Fruit fly (Drosophila melanogaster): ENCODE data around the gene Cul3.

Gene Cul3

dm6 chr2L:15271336-15271735 lies 488 bp downstream of the Cul3 start:
- TF ChIP-seq foxo (GFP tag; optimal IDR thresholded peaks at IDR 0.05) (no peak), OdsH (GFP tag; optimal IDR thresholded peaks at IDR 0.05) (no peak), usp (GFP tag; optimal IDR thresholded peaks at IDR 0.05) (no peak), N (GFP tag; optimal IDR thresholded peaks at IDR 0.05) (no peak), Dfd (GFP tag; optimal IDR thresholded peaks at IDR 0.05) (no peak), dl (GFP tag; optimal IDR thresholded peaks at IDR 0.05; ENCODE audit: insufficient read depth in 1 of 2, partially characterized antibody in 2 of 2) (no peak), lola (GFP tag; optimal IDR thresholded peaks at IDR 0.05) (no peak), fru (GFP tag; optimal IDR thresholded peaks at IDR 0.05) (no peak)

- TF ChIP-seq Rel (GFP tag; optimal IDR thresholded peaks at IDR 0.05), result peak; percentile 1
- TF ChIP-seq Rel (tag; optimal IDR thresholded peaks at IDR 0.05), result peak; percentile 66
- peak; percentile 95 to 98 for TF ChIP-seq dl (GFP tag; optimal IDR thresholded peaks at IDR 0.05; ENCODE audit: insufficient read depth in 1 of 2, partially characterized antibody in 2 of 2)
- peak; percentile 54 for TF ChIP-seq fru (GFP tag; optimal IDR thresholded peaks at IDR 0.05)
- peak; percentile 66 for TF ChIP-seq rgr (GFP tag; optimal IDR thresholded peaks at IDR 0.05)
- no peak for TF ChIP-seq CrebA (GFP tag; optimal IDR thresholded peaks at IDR 0.05; ENCODE audit: borderline replicate concordance)
- TF ChIP-seq Dif (GFP tag; optimal IDR thresholded peaks at IDR 0.05; ENCODE audit: partially characterized antibody), result peak; percentile 99
- TF ChIP-seq HLH106 (tag; optimal IDR thresholded peaks at IDR 0.05), result no peak
- no peak for TF ChIP-seq dsf (GFP tag; optimal IDR thresholded peaks at IDR 0.05; ENCODE audit: borderline replicate concordance)
- TF ChIP-seq Jra (GFP tag; optimal IDR thresholded peaks at IDR 0.05), result no peak
- TF ChIP-seq GATAd (GFP tag; optimal IDR thresholded peaks at IDR 0.05), result peak; percentile 82
- TF ChIP-seq foxo (GFP tag; optimal IDR thresholded peaks at IDR 0.05), result peak; percentile 13 to 29
- no peak for TF ChIP-seq N (GFP tag; optimal IDR thresholded peaks at IDR 0.05)
- peak; percentile 55 for TF ChIP-seq br (GFP tag; optimal IDR thresholded peaks at IDR 0.05)
- TF ChIP-seq OdsH (GFP tag; optimal IDR thresholded peaks at IDR 0.05), result peak; percentile 38
- peak; percentile 89 for TF ChIP-seq Vsx2 (GFP tag; optimal IDR thresholded peaks at IDR 0.05; ENCODE audit: partially characterized antibody)
- no peak for TF ChIP-seq lola (GFP tag; optimal IDR thresholded peaks at IDR 0.05)
- TF ChIP-seq psq (GFP tag; optimal IDR thresholded peaks at IDR 0.05), result peak; percentile 30
- no peak for TF ChIP-seq CG9705 (GFP tag; optimal IDR thresholded peaks at IDR 0.05)
- no peak for TF ChIP-seq brk (GFP tag; optimal IDR thresholded peaks at IDR 0.05)
- TF ChIP-seq dmrt93B (GFP tag; optimal IDR thresholded peaks at IDR 0.05), result no peak
- TF ChIP-seq Sp1 (GFP tag; optimal IDR thresholded peaks at IDR 0.05), result peak; percentile 48
- peak; percentile 9 for TF ChIP-seq Mio (GFP tag; optimal IDR thresholded peaks at IDR 0.05)
- TF ChIP-seq jim (GFP tag; optimal IDR thresholded peaks at IDR 0.05), result peak; percentile 28
- TF ChIP-seq Hr83 (GFP tag; optimal IDR thresholded peaks at IDR 0.05; ENCODE audit: poor library complexity, severe bottlenecking), result peak; percentile 62
- TF ChIP-seq h (GFP tag; optimal IDR thresholded peaks at IDR 0.05), result peak; percentile 71
- no peak for TF ChIP-seq Hnf4 (GFP tag; optimal IDR thresholded peaks at IDR 0.05)
Measured at dm6 chr2L:15264483-15264987, 7.3 kb downstream of the Cul3 start, which contains the start of gene yuri. yuri (minus strand) TSS chr2L:15264692.

DNA sequence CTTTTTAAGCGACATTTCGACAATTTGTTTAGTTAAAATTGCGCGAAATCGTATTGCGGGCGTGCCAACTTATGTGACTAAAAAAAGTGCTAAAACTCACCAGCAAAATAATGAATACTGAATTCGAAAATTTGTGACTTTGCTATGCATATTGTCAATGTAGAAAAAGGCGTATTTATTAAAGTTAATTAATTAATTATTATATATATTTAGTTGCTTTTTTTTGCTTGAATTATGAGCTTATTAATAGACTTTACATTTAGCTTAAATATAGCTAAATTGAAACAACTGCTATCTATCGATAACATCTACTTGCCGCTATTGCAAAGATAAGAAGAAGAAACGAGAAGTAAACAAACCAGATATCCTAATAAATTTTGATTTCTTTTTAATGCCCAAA lies 15.6 kb downstream of the Cul3 start, which contains the start of the genes PolD3 and Uxt:
PolD3 (minus strand) TSS at position 56 of the 400 bp plus-strand sequence.
Uxt (plus strand) TSS at position 333 of the 400 bp plus-strand sequence.
- no peak for TF ChIP-seq dsf (GFP tag; optimal IDR thresholded peaks at IDR 0.05; ENCODE audit: borderline replicate concordance)
- peak; percentile 56 for TF ChIP-seq Myc (optimal IDR thresholded peaks at IDR 0.05)
- peak; percentile 13 for TF ChIP-seq woc (GFP tag; optimal IDR thresholded peaks at IDR 0.05)

- TF ChIP-seq Hr83 (GFP tag; optimal IDR thresholded peaks at IDR 0.05; ENCODE audit: poor library complexity, severe bottlenecking), result no peak
- no peak for TF ChIP-seq woc (GFP tag; optimal IDR thresholded peaks at IDR 0.05)
- TF ChIP-seq Sp1 (GFP tag; optimal IDR thresholded peaks at IDR 0.05), result no peak
- no peak for TF ChIP-seq Hnf4 (GFP tag; optimal IDR thresholded peaks at IDR 0.05)
- TF ChIP-seq br (GFP tag; optimal IDR thresholded peaks at IDR 0.05), result no peak
- peak; percentile 54 for TF ChIP-seq OdsH (GFP tag; optimal IDR thresholded peaks at IDR 0.05)
- TF ChIP-seq h (GFP tag; optimal IDR thresholded peaks at IDR 0.05), result no peak
- TF ChIP-seq CrebA (GFP tag; optimal IDR thresholded peaks at IDR 0.05; ENCODE audit: borderline replicate concordance), result no peak
- no peak for TF ChIP-seq dmrt93B (GFP tag; optimal IDR thresholded peaks at IDR 0.05)
- TF ChIP-seq brk (GFP tag; optimal IDR thresholded peaks at IDR 0.05), result no peak
- TF ChIP-seq foxo (GFP tag; optimal IDR thresholded peaks at IDR 0.05), result peak in 1 of 2 experiments; percentile 54
- TF ChIP-seq dsf (GFP tag; optimal IDR thresholded peaks at IDR 0.05; ENCODE audit: borderline replicate concordance), result no peak
- TF ChIP-seq HLH106 (tag; optimal IDR thresholded peaks at IDR 0.05), result peak; percentile 26
- no peak for TF ChIP-seq CG9705 (GFP tag; optimal IDR thresholded peaks at IDR 0.05)
- no peak for TF ChIP-seq Mio (GFP tag; optimal IDR thresholded peaks at IDR 0.05)
- peak; percentile 41 for TF ChIP-seq CG32264 (GFP tag; optimal IDR thresholded peaks at IDR 0.05)
- peak; percentile 42 for TF ChIP-seq ey (GFP tag; optimal IDR thresholded peaks at IDR 0.05)
- no peak for TF ChIP-seq dl (GFP tag; optimal IDR thresholded peaks at IDR 0.05; ENCODE audit: insufficient read depth in 1 of 2, partially characterized antibody in 2 of 2)
- peak; percentile 39 for TF ChIP-seq psq (GFP tag; optimal IDR thresholded peaks at IDR 0.05)
- TF ChIP-seq rgr (GFP tag; optimal IDR thresholded peaks at IDR 0.05), result peak; percentile 42
- TF ChIP-seq jim (GFP tag; optimal IDR thresholded peaks at IDR 0.05), result no peak
- TF ChIP-seq Myc (optimal IDR thresholded peaks at IDR 0.05), result no peak
- TF ChIP-seq tai (GFP tag; optimal IDR thresholded peaks at IDR 0.05), result no peak
- TF ChIP-seq Dif (GFP tag; optimal IDR thresholded peaks at IDR 0.05; ENCODE audit: partially characterized antibody), result no peak
- no peak for TF ChIP-seq usp (GFP tag; optimal IDR thresholded peaks at IDR 0.05)
- no peak for TF ChIP-seq Abd-B (GFP tag; optimal IDR thresholded peaks at IDR 0.05)
- no peak for TF ChIP-seq fru (GFP tag; optimal IDR thresholded peaks at IDR 0.05)
- peak; percentile 30 for TF ChIP-seq sage (GFP tag; optimal IDR thresholded peaks at IDR 0.05)
- TF ChIP-seq Rel (GFP tag; optimal IDR thresholded peaks at IDR 0.05), result no peak
- peak; percentile 92 for TF ChIP-seq Rel (tag; optimal IDR thresholded peaks at IDR 0.05)
Measured at dm6 chr2L:15254229-15254861, 17.5 kb downstream of the Cul3 start.

Data from whole organism, wandering third instar larva.